Worm (Caenorhabditis elegans): ENCODE data around the gene Y66A7A.7.

Gene Y66A7A.7

DNA sequence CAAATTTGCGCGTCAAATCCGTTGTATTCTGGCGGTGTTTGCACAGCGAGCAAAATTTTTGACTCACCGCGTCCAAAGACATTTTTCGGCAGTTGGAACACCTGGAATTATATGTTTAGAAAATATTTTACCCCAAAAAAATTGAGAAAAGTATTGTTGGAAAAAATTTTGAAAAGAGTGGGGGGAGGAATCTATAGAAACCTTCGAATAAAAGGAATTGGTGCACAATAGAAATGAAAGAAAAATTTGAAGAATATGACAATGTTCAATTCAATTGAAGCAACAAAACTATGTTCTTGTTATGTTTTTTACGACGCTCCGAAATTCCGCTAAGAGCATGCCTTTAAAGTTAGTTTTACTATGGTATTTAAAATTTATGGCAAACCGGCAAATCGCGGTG is at the start of gene Y66A7A.7:
Gene Y66A7A.7 (minus strand): TSS at position 101 of the 400 bp plus-strand sequence.
- no peak for TF ChIP-seq unc-62 (GFP tag; optimal IDR thresholded peaks at IDR 0.05)

ce11 chrIII:11669008-11669407 is 39.8 kb upstream of the Y66A7A.7 start:
- no peak for TF ChIP-seq unc-62 (GFP tag; optimal IDR thresholded peaks at IDR 0.05)

- TF ChIP-seq unc-62 (GFP tag; optimal IDR thresholded peaks at IDR 0.05): no peak
These were observed 37.6 kb upstream of the Y66A7A.7 start for ce11 chrIII:11666819-11667218.

DNA sequence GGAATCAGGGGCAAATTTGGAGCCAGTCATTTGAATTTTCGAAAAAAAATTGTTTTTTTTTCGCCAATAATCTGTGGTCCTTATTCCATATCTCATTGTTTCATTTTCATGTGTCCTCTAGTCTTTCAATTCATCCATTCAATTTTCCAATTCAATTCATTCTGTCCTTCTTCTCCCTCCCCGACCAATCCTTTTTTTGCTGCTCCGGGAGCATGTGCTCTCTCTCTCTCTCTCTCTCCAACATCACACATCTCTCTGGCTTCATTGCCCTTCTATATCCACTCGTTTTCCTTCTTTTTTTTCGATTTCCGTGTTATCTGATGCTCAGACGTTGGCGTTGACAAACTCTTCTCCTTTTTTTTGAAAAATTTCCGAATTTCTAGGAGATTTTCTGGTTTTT is 34.1 kb upstream of the Y66A7A.7 start:
- no peak for TF ChIP-seq unc-62 (GFP tag; optimal IDR thresholded peaks at IDR 0.05)

DNA sequence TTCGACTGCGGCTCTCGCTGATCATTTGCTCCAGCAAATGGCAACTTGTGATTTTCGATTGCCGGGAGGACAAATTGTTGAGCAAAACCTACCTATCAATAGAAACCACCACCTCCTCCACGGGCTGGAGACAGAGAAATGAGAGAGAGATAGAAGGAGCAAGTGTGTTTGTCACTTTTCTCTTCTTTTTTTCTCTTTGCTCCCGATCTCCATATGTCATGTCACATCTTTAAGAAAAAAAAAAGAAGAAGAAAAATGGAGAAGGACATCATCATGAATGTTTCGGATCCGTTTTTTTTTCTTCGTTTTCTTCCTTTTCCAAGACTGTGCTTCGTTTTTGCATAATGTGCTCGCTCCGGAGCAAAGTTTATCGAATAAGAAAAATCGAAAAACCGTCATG is 31.5 kb upstream of the Y66A7A.7 start:
- TF ChIP-seq unc-62 (GFP tag; optimal IDR thresholded peaks at IDR 0.05): no peak

DNA sequence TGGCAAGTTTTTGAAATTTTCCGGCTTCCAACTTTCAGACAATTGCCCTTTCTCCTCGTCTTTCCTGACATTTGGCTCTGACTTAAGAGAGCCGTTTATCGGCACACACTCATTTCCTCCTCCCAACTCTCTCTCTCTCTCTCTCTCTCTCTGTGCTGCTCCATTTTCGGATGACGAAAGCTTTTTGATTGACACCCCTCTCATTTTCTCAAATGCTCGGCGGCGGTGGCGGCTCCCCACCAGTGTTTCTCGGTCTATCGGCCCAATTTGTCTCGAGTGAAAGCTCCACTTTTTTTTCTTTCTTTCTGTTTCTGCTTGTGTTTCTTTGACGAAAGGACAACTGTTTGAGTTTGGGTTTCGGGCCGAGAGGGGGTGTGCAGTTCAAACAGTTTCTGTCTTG is 30.6 kb upstream of the Y66A7A.7 start:
- TF ChIP-seq unc-62 (GFP tag; optimal IDR thresholded peaks at IDR 0.05): no peak

ce11 chrIII:11657185-11657817 is 28.0 kb upstream of the Y66A7A.7 start, which contains the start of gene crh-1:
crh-1 (plus strand) TSS chrIII:11657767.
- TF ChIP-seq unc-62 (GFP tag; optimal IDR thresholded peaks at IDR 0.05): no peak

ce11 chrIII:11656389-11656788 is 27.1 kb upstream of the Y66A7A.7 start:
- TF ChIP-seq unc-62 (GFP tag; optimal IDR thresholded peaks at IDR 0.05): no peak

DNA sequence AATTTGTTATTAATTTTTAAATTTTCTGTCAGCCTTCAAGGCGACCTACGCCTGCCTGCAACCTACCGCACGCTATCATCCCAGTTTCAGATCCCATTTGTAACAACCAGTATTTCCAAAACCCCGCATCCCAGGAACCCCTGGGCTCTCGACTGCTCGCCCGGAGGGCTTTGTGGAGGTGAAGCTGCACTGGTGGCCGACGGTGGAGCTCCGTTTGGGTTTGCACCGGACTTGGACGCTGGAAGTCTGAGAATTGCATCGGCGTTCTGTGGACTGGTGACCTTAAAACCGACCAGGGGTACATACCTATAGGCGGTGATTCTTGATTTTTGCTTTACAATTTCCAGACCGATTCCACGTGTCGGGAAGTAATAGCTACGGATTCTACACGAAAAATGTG is 22.2 kb upstream of the Y66A7A.7 start:
- TF ChIP-seq unc-62 (GFP tag; optimal IDR thresholded peaks at IDR 0.05): no peak

ce11 chrIII:11650152-11650551 is 20.9 kb upstream of the Y66A7A.7 start, which contains the start of gene faah-6:
faah-6 (plus strand) TSS chrIII:11650452.
- no peak for TF ChIP-seq unc-62 (GFP tag; optimal IDR thresholded peaks at IDR 0.05)

DNA sequence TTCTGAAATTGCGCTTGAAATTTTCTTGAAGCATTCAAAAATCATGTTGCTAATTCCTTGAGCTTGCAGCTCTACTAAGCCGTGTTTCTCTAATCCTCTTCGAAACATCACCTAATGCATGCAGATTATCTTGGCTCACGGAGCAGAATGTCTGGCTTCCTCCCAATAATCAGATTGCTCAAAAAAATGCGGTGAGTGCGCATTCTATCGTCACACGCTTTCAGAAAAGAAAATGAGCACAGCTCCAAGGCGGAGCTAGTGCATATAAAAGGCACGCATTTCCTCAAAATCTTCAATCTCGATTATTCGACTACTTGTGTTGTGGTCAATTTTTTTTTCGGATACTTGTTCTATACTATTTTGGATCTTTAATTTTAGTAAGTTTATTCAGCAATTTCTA is 12.1 kb upstream of the Y66A7A.7 start:
- no peak for TF ChIP-seq unc-62 (GFP tag; optimal IDR thresholded peaks at IDR 0.05)

- TF ChIP-seq unc-62 (GFP tag; optimal IDR thresholded peaks at IDR 0.05): no peak
These were observed 7.5 kb upstream of the Y66A7A.7 start, which contains the start of gene tbx-33 for ce11 chrIII:11636740-11637139. tbx-33 (minus strand) TSS chrIII:11636840.

DNA sequence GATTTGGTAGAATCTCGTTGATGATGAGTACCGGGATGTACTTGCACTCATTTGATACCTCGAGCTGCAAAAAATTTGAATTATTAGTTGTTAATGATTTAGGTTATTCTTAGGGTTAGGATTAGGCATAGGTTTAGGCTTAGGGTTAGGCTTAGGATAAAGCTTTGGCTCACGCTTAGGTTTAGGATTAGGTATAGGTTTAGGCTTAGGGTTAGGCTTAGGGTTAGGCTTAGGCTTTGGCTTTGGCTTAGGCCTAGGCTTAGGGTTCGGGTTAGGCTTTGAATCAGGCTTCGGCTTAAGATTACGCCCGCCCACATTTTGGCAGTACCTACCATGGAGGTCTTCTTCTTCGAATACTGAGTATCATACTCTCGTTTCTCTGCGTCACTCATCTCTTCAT is 5.7 kb upstream of the Y66A7A.7 start:
- TF ChIP-seq unc-62 (GFP tag; optimal IDR thresholded peaks at IDR 0.05): no peak

DNA sequence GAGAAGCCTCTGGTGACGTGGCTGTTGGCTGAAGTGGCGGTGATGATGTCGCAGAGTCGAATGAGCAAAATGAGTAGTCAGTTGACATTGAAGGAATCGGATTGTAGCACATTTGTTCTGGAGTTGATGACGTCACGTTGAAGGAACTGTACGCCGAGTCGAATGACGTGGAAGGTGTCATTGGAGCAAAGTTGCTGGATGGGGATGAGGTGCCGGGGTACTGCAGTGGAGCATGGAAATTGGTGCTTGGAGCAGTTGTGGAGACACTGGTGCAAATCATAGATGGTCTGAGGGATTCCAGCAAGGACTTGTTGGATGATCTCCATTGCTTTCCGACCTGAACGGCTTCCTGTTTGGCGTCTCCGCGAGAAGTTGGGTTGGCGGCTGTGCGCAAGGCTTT is 4.2 kb upstream of the Y66A7A.7 start:
- no peak for TF ChIP-seq unc-62 (GFP tag; optimal IDR thresholded peaks at IDR 0.05)

DNA sequence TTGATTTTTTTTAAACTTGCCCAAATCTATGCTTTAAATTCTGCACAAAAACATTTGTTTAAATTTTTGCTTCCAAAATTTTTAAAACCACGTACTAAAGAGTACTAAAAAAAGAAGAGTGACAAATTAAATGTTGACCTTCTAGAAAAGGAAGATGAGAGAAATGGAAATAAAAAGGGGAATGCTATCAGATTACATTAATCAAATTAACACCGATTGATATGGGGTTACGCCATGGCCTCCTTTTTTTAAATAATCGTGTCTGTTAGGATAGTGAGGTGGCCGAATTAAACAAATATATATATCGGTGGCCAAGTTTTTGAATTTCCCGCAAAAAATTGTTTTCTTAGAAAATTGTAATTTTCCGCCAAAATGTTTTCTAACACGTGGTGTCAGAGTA is 3.1 kb upstream of the Y66A7A.7 start:
- TF ChIP-seq unc-62 (GFP tag; optimal IDR thresholded peaks at IDR 0.05): no peak

- no peak for TF ChIP-seq unc-62 (GFP tag; optimal IDR thresholded peaks at IDR 0.05)
These were observed 1.9 kb upstream of the Y66A7A.7 start for ce11 chrIII:11631111-11631510.

DNA sequence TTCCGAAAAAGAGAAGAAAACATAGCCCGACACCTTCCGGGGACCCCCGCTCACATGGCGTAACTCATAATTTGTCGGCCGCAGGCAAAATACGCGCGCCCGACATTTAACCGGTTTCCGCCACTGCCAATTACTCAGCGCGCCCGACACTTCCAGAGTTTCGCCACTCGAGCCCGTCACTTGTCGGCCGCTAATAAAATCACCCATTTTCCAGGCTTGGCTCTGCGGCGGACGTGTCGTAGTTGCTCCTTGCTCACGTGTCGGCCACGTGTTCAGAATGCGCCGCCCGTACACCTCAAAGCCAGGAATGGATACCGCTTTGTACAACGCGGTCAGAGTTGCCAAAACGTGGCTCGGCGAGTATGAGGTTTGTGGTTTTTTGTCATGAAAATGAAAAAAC is 1.6 kb downstream of the Y66A7A.7 start:
- TF ChIP-seq unc-62 (GFP tag; optimal IDR thresholded peaks at IDR 0.05): no peak

DNA sequence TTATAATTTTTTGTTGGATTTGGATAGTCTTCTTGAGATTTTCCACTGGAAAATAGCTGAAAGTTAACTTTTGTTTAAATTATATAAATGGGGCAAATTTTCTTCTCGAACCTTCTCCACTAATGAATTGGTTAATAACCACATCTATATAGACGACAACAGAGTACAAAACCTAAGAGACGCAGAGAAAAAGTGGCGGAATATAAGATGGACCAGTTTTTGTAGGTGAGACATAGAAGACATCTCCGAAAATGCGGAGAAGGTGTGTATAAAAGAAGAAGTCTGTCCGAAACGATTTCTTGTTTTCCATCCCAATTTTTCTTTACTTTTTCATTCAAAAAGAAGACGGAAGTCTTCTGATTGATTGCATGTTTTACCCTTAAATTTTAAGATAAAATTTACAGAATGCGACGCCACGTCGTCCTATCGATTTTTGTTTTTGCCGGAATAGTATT is 4.4 kb downstream of the Y66A7A.7 start, which contains the start of gene gly-8:
Gene gly-8 (plus strand): TSS at position 405 of the 455 bp plus-strand sequence.
- TF ChIP-seq unc-62 (GFP tag; optimal IDR thresholded peaks at IDR 0.05): no peak
